Worm (Caenorhabditis elegans) whole organism, late embryonic: Measurements from ENCODE around the gene C40C9.3.
A peak's percentile ranks its signal among the peaks of the same experiment; 100 is the strongest.

Experiments
- C08G9.2 ChIP-seq: sonication (generic microtip); optimal IDR thresholded peaks from 2 replicates; lab custom pipeline; 2016; ENCODE audit warnings: mild to moderate bottlenecking, missing genetic modification characterization, moderate library complexity, missing compliant biosample characterization
- C38D4.7 ChIP-seq: fragments of 200-800 bp; sonication (Bioruptor generic); optimal IDR thresholded peaks from 2 replicates; lab custom pipeline; 2018; ENCODE audit warnings: mild to moderate bottlenecking, missing genetic modification characterization, moderate library complexity, missing compliant biosample characterization
- ahr-1 ChIP-seq: sonication (generic microtip); optimal IDR thresholded peaks from 2 replicates; lab custom pipeline; 2016; ENCODE audit warnings: missing genetic modification characterization, missing compliant biosample characterization
- ama-1 ChIP-seq: fragments of 150-350 bp; optimal IDR thresholded peaks from 2 replicates; lab custom pipeline; 2014
- ceh-19 ChIP-seq: fragments of 200-800 bp; sonication (Bioruptor generic); optimal IDR thresholded peaks from 2 replicates; lab custom pipeline; 2018; ENCODE audit warnings: mild to moderate bottlenecking, missing genetic modification characterization, missing compliant biosample characterization
- ceh-22 ChIP-seq: sonication (generic microtip); optimal IDR thresholded peaks from 2 replicates; lab custom pipeline; 2017; ENCODE audit warnings: missing biosample characterization, missing genetic modification characterization
- ceh-30 ChIP-seq: fragments of 150-350 bp; optimal IDR thresholded peaks from 2 replicates; lab custom pipeline; 2014; ENCODE audit warnings: missing biosample characterization, missing genetic modification characterization
- ceh-31 ChIP-seq: sonication (generic microtip); optimal IDR thresholded peaks from 2 replicates; lab custom pipeline; 2016; ENCODE audit warnings: missing genetic modification characterization, missing compliant biosample characterization
- ceh-34 ChIP-seq: sonication (generic microtip); optimal IDR thresholded peaks from 2 replicates; lab custom pipeline; 2016; ENCODE audit warnings: mild to moderate bottlenecking, missing genetic modification characterization, missing compliant biosample characterization
- ceh-45 ChIP-seq: fragments of 200-800 bp; sonication (Bioruptor generic); IDR thresholded peaks from 2 replicates; pipeline ENCODE4 v1.3.6; 2022; ENCODE audit warnings: missing genetic modification reagents, missing genetic modification characterization, missing compliant biosample characterization
- dve-1 ChIP-seq: sonication (generic microtip); optimal IDR thresholded peaks from 2 replicates; lab custom pipeline; 2017; ENCODE audit warnings: antibody characterized with exemption, mild to moderate bottlenecking, missing genetic modification characterization, missing compliant biosample characterization
- elt-4 ChIP-seq: sonication (generic microtip); optimal IDR thresholded peaks from 2 replicates; lab custom pipeline; 2016; ENCODE audit warnings: missing genetic modification characterization, missing compliant biosample characterization
- ets-4 ChIP-seq: sonication (generic microtip); optimal IDR thresholded peaks from 2 replicates; lab custom pipeline; 2016; ENCODE audit warnings: missing genetic modification characterization, missing compliant biosample characterization
- eyg-1 ChIP-seq: sonication (generic microtip); optimal IDR thresholded peaks from 2 replicates; lab custom pipeline; 2016; ENCODE audit warnings: missing genotype, missing genetic modification characterization, missing compliant biosample characterization
- fkh-6 ChIP-seq: sonication (generic microtip); optimal IDR thresholded peaks from 2 replicates; lab custom pipeline; 2016; ENCODE audit warnings: missing genetic modification characterization, missing compliant biosample characterization
- hlh-13 ChIP-seq: fragments of 200-800 bp; sonication (Bioruptor generic); optimal IDR thresholded peaks from 2 replicates; lab custom pipeline; 2018; ENCODE audit warnings: mild to moderate bottlenecking, missing genetic modification characterization, missing compliant biosample characterization
- madf-2 ChIP-seq: sonication (generic microtip); optimal IDR thresholded peaks from 2 replicates; lab custom pipeline; 2017; ENCODE audit warnings: missing genetic modification characterization, missing compliant biosample characterization
- mec-3 ChIP-seq: sonication (generic microtip); optimal IDR thresholded peaks from 2 replicates; lab custom pipeline; 2016; ENCODE audit warnings: borderline replicate concordance, missing genetic modification characterization, missing compliant biosample characterization
- nfya-1 ChIP-seq: sonication (generic microtip); optimal IDR thresholded peaks from 2 replicates; lab custom pipeline; 2017; ENCODE audit warnings: missing genetic modification characterization, mild to moderate bottlenecking, missing compliant biosample characterization, antibody characterized with exemption, moderate library complexity
- nhr-11 ChIP-seq: fragments of 150-350 bp; optimal IDR thresholded peaks from 2 replicates; lab custom pipeline; 2014; ENCODE audit warnings: missing biosample characterization, missing genetic modification characterization
- nhr-232 ChIP-seq: sonication (generic microtip); optimal IDR thresholded peaks from 2 replicates; lab custom pipeline; 2016; ENCODE audit warnings: missing genetic modification characterization, missing compliant biosample characterization
- pat-9 ChIP-seq: fragments of 200-800 bp; sonication (Bioruptor generic); optimal IDR thresholded peaks from 2 replicates; lab custom pipeline; 2018; ENCODE audit warnings: mild to moderate bottlenecking, missing genetic modification characterization, moderate library complexity, missing compliant biosample characterization
- pha-4 ChIP-seq: fragments of 150-350 bp; optimal IDR thresholded peaks from 2 replicates; lab custom pipeline; 2018; ENCODE audit warnings: missing biosample characterization, missing genetic modification reagents, missing genetic modification characterization
- pqm-1 ChIP-seq: sonication (generic microtip); optimal IDR thresholded peaks from 2 replicates; lab custom pipeline; 2016; ENCODE audit warnings: missing genetic modification characterization, missing compliant biosample characterization
- pros-1 ChIP-seq: fragments of 150-350 bp; optimal IDR thresholded peaks from 2 replicates; lab custom pipeline; 2014; ENCODE audit warnings: missing biosample characterization, missing genetic modification reagents, missing genetic modification characterization
- rnt-1 ChIP-seq: sonication (generic microtip); optimal IDR thresholded peaks from 2 replicates; lab custom pipeline; 2016; ENCODE audit warnings: missing genetic modification characterization, missing compliant biosample characterization
- sdc-2 ChIP-seq: sonication (generic microtip); optimal IDR thresholded peaks from 2 replicates; lab custom pipeline; 2016; ENCODE audit warnings: missing genotype, missing genetic modification characterization, missing compliant biosample characterization
- sox-2 ChIP-seq: fragments of 200-800 bp; sonication (Bioruptor generic); IDR thresholded peaks from 2 replicates; pipeline ENCODE4 v1.3.6; 2022; ENCODE audit warnings: missing genetic modification reagents, missing genetic modification characterization, missing compliant biosample characterization
- syd-9 ChIP-seq: sonication (generic microtip); optimal IDR thresholded peaks from 2 replicates; lab custom pipeline; 2016; ENCODE audit warnings: mild to moderate bottlenecking, missing genetic modification characterization, moderate library complexity, missing compliant biosample characterization
- ttx-3 ChIP-seq: sonication (generic microtip); optimal IDR thresholded peaks from 2 replicates; lab custom pipeline; 2016; ENCODE audit warnings: missing genetic modification reagents, missing genetic modification characterization, missing compliant biosample characterization
- unc-3 ChIP-seq, 2 experiments: fragments of 200-800 bp in 1 of 2; sonication (Bioruptor generic) in 1 of 2; sonication (generic microtip) in 1 of 2; conservative IDR thresholded peaks in 1 of 2; optimal IDR thresholded peaks in 1 of 2; 2 replicates each; pipeline versions ENCODE4 v1.3.6 to Lab custom; 2016 to 2022; ENCODE audit warnings: missing compliant biosample characterization in 2 of 2, missing genetic modification characterization in 2 of 2, missing genetic modification reagents in 1 of 2
- unc-42 ChIP-seq: sonication (generic microtip); optimal IDR thresholded peaks from 2 replicates; lab custom pipeline; 2016; ENCODE audit warnings: missing genotype, missing genetic modification characterization, missing compliant biosample characterization
- unc-55 ChIP-seq: sonication (generic microtip); optimal IDR thresholded peaks from 2 replicates; lab custom pipeline; 2017; ENCODE audit warnings: missing biosample characterization, missing genetic modification reagents, missing genetic modification characterization
- unc-86 ChIP-seq: sonication (generic microtip); optimal IDR thresholded peaks from 2 replicates; lab custom pipeline; 2016; ENCODE audit warnings: missing genetic modification characterization, missing compliant biosample characterization
- zip-5 ChIP-seq: sonication (generic microtip); optimal IDR thresholded peaks from 2 replicates; lab custom pipeline; 2016; ENCODE audit warnings: missing genetic modification characterization, missing compliant biosample characterization

The C40C9.3 gene

DNA sequence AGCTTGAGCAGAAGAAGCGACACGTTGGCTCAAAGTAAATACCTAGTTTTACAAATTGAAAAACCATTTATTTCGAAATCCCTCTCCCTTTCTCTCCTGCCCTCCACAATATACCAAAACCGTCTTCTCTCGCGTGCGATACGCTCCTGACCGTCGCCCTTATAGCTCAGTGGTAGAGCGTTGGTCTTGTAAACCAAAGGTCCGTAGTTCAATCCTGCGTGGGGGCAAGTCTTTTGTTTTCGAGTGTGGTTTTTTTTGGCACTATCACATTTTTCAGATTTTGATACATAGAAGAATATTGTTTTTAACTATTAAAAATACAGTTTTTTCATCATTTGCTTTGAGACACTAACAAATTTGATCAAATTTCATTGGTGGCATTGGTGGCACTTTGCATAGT is 6.2 kb downstream of the C40C9.3 start (continued):
- TF ChIP-seq ahr-1 (no peak), fkh-6 (no peak), sox-2 (GFP tag; lab: Robert Waterston, UW) (peak; percentile 56; the same call in 1 of the 2 replicates), pat-9 (tag; lab: Kevin White, UChicago) (peak; percentile 20), unc-86 (tag; lab: Kevin White, UChicago) (peak; percentile 46), eyg-1 (no peak), nhr-232 (tag; lab: Kevin White, UChicago) (peak; percentile 37), elt-4 (no peak)

DNA sequence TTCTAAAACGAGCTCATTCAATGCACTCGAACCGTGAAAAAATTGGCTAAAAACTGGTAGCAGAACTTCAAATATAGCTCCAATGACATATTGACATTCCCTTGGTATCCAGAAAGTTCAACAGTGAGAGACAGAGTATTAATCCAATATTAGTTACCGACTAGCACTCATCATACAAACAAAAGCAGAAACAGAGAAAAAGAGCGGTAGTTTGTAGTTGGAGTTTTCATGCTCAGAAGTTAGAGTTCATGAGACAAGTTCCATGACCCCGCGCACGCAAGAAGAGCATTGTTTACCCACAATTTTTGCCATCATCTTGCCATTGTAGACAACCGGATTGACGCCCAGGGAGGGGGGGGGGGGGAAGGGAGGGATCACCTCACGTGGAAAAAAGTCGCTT is 6.9 kb downstream of the C40C9.3 start:
- TF ChIP-seq eyg-1, result no peak
- TF ChIP-seq elt-4, result no peak
- TF ChIP-seq, all 69 proteins: peak for 0

DNA sequence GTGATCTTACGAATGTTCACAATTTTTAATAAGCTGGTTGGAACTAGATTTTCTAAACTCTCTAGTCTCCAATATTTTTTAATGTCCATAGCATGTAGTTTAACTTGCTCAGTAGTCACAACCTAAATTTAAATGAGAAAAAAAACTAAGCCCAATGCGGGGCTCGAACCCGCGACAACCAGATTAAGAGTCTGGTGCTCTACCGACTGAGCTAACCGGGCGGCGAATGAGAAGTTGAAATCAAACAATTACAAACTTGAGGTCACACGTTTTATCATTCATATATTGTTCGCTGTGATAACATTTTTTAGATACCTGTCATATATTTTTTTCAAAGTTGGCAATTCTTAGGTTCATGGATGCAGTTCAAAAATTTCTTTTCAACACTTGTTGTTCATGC is 8.4 kb downstream of the C40C9.3 start:
- TF ChIP-seq ceh-34 (no peak), unc-55 (GFP tag; lab: Kevin White, UChicago) (no peak), mec-3 (no peak), unc-3 (GFP tag; conservative IDR thresholded peaks at IDR 0.05; lab: Robert Waterston, UW) (no peak), unc-3 (tag; optimal IDR thresholded peaks at IDR 0.05; lab: Kevin White, UChicago) (no peak), nfya-1 (tag; lab: Kevin White, UChicago) (no peak), ceh-31 (tag; lab: Kevin White, UChicago) (no peak), ceh-22 (no peak), C38D4.7 (no peak), ama-1 (lab: Kevin White, UChicago) (no peak), nhr-232 (tag; lab: Kevin White, UChicago) (no peak), elt-4 (no peak), zip-5 (no peak), ttx-3 (tag; lab: Kevin White, UChicago) (no peak), rnt-1 (tag; lab: Kevin White, UChicago) (no peak), pha-4 (tag; lab: Kevin White, UChicago) (no peak), pqm-1 (tag; lab: Kevin White, UChicago) (no peak)
- TF ChIP-seq, all 69 proteins: peak for 0

ce11 chrX:13660206-13660605 is 12.8 kb downstream of the C40C9.3 start, which contains the start of gene C04A11.1:
TSS of gene C04A11.1 (plus strand) at chrX:13660506.
- no peak for TF ChIP-seq ceh-19 (GFP tag; lab: Kevin White, UChicago)
- no peak for TF ChIP-seq sdc-2 (tag; lab: Kevin White, UChicago)
- TF ChIP-seq ceh-22, result no peak
- no peak for TF ChIP-seq ama-1 (lab: Kevin White, UChicago)
- TF ChIP-seq unc-42 (tag; lab: Kevin White, UChicago), result no peak
- TF ChIP-seq C38D4.7, result no peak
- no peak for TF ChIP-seq ceh-30 (tag; lab: Kevin White, UChicago)
- no peak for TF ChIP-seq ceh-45 (GFP tag; lab: Robert Waterston, UW)
- TF ChIP-seq ceh-34, result no peak
- no peak for TF ChIP-seq syd-9
- no peak for TF ChIP-seq madf-2 (tag; lab: Kevin White, UChicago)
- TF ChIP-seq C08G9.2 (tag; lab: Kevin White, UChicago), result no peak
- TF ChIP-seq pros-1 (tag; lab: Kevin White, UChicago), result no peak
- TF ChIP-seq dve-1 (tag; lab: Kevin White, UChicago), result no peak
- TF ChIP-seq hlh-13 (GFP tag; lab: Kevin White, UChicago), result no peak
- TF ChIP-seq pat-9 (tag; lab: Kevin White, UChicago), result no peak
- TF ChIP-seq elt-4, result no peak
- no peak for TF ChIP-seq nhr-11 (tag; lab: Kevin White, UChicago)
- no peak for TF ChIP-seq fkh-6
- TF ChIP-seq ets-4 (tag; lab: Kevin White, UChicago), result no peak
- TF ChIP-seq, all 69 proteins: peak for 0
